Worm (Caenorhabditis elegans): ENCODE results near the gene sos-1.
A peak's percentile ranks its signal among the peaks of the same experiment; 100 is the strongest.

The sos-1 gene

ce11 chrV:4495114-4495819 is 53.8 kb downstream of the sos-1 start (continued):
- TF ChIP-seq ceh-28 (tag; optimal IDR thresholded peaks at IDR 0.05) (no peak), aly-2 (tag; optimal IDR thresholded peaks at IDR 0.05) (no peak), daf-12 (tag; optimal IDR thresholded peaks at IDR 0.05) (no peak), elt-1 (tag; optimal IDR thresholded peaks at IDR 0.05) (no peak), nhr-12 (tag; optimal IDR thresholded peaks at IDR 0.05) (no peak), nhr-77 (tag; optimal IDR thresholded peaks at IDR 0.05) (no peak), sea-2 (GFP tag; optimal IDR thresholded peaks at IDR 0.05) (no peak), ceh-82 (tag; optimal IDR thresholded peaks at IDR 0.05) (no peak)

- TF ChIP-seq nhr-43 (tag; optimal IDR thresholded peaks at IDR 0.05; ENCODE audit: poor library complexity, severe bottlenecking) (no peak), unc-62 (GFP tag; optimal IDR thresholded peaks at IDR 0.05) (peak; percentile 98), elt-2 (tag; optimal IDR thresholded peaks at IDR 0.05) (peak; percentile 66), nfya-1 (tag; optimal IDR thresholded peaks at IDR 0.05; ENCODE audit: insufficient read depth) (peak; percentile 5)
Measured at ce11 chrV:4491273-4492094, 57.6 kb downstream of the sos-1 start.

- TF ChIP-seq eor-1 (tag; optimal IDR thresholded peaks at IDR 0.05) (no peak), unc-62 (GFP tag; optimal IDR thresholded peaks at IDR 0.05) (peak; percentile 30), nhr-28 (tag; optimal IDR thresholded peaks at IDR 0.05) (no peak)
Measured at ce11 chrV:4489893-4490292, 59.2 kb downstream of the sos-1 start.

- TF ChIP-seq egl-5 (tag; optimal IDR thresholded peaks at IDR 0.05) (no peak), ztf-4 (tag; optimal IDR thresholded peaks at IDR 0.05) (no peak), ceh-9 (tag; optimal IDR thresholded peaks at IDR 0.05) (no peak)
Measured at ce11 chrV:4488989-4489388, 60.1 kb downstream of the sos-1 start.

ce11 chrV:4487888-4488287 is 61.2 kb downstream of the sos-1 start:
- TF ChIP-seq pqm-1 (tag; optimal IDR thresholded peaks at IDR 0.05): no peak
- no peak for TF ChIP-seq sea-2 (GFP tag; optimal IDR thresholded peaks at IDR 0.05)
- no peak for TF ChIP-seq lin-39 (tag; optimal IDR thresholded peaks at IDR 0.05)
- TF ChIP-seq nhr-28 (tag; optimal IDR thresholded peaks at IDR 0.05): no peak
- TF ChIP-seq fkh-2 (tag; optimal IDR thresholded peaks at IDR 0.05): no peak
- no peak for TF ChIP-seq egl-5 (tag; optimal IDR thresholded peaks at IDR 0.05)
- TF ChIP-seq ztf-11 (tag; optimal IDR thresholded peaks at IDR 0.05): no peak
- TF ChIP-seq unc-39 (tag; optimal IDR thresholded peaks at IDR 0.05): no peak
- no peak for TF ChIP-seq ceh-16 (tag; optimal IDR thresholded peaks at IDR 0.05)
- TF ChIP-seq nhr-237 (tag; optimal IDR thresholded peaks at IDR 0.05): no peak

ce11 chrV:4486626-4487025 is 62.5 kb downstream of the sos-1 start:
- TF ChIP-seq nhr-67 (tag; optimal IDR thresholded peaks at IDR 0.05) (no peak), nhr-23 (tag; optimal IDR thresholded peaks at IDR 0.05) (no peak), nhr-11 (tag; optimal IDR thresholded peaks at IDR 0.05) (no peak), ceh-82 (tag; optimal IDR thresholded peaks at IDR 0.05) (no peak), ztf-4 (tag; optimal IDR thresholded peaks at IDR 0.05) (no peak), aly-2 (tag; optimal IDR thresholded peaks at IDR 0.05) (no peak), egl-27 (tag; optimal IDR thresholded peaks at IDR 0.05) (no peak), nhr-77 (tag; optimal IDR thresholded peaks at IDR 0.05) (no peak), elt-2 (tag; optimal IDR thresholded peaks at IDR 0.05) (peak; percentile 1), lin-15B (tag; optimal IDR thresholded peaks at IDR 0.05) (no peak), mml-1 (tag; optimal IDR thresholded peaks at IDR 0.05) (no peak), nhr-43 (tag; optimal IDR thresholded peaks at IDR 0.05; ENCODE audit: poor library complexity, severe bottlenecking) (no peak), ama-1 (optimal IDR thresholded peaks at IDR 0.05) (peak; percentile 61), elt-1 (tag; optimal IDR thresholded peaks at IDR 0.05) (no peak), daf-12 (tag; optimal IDR thresholded peaks at IDR 0.05) (no peak)
